Fruit fly (Drosophila melanogaster): ENCODE data around the gene 140up.

dm6 chr3R:14100962-14101361 lies 24.4 kb downstream of the 140up start:
- no peak for TF ChIP-seq OdsH (GFP tag; optimal IDR thresholded peaks at IDR 0.05)
- no peak for TF ChIP-seq Hnf4 (GFP tag; optimal IDR thresholded peaks at IDR 0.05)
- TF ChIP-seq psq (GFP tag; optimal IDR thresholded peaks at IDR 0.05), result no peak
- TF ChIP-seq dmrt93B (GFP tag; optimal IDR thresholded peaks at IDR 0.05), result no peak
- TF ChIP-seq Sp1 (GFP tag; optimal IDR thresholded peaks at IDR 0.05), result no peak
- TF ChIP-seq Hr83 (GFP tag; optimal IDR thresholded peaks at IDR 0.05; ENCODE audit: poor library complexity, severe bottlenecking), result no peak
- TF ChIP-seq Mio (GFP tag; optimal IDR thresholded peaks at IDR 0.05), result no peak
- no peak for TF ChIP-seq Dfd (GFP tag; optimal IDR thresholded peaks at IDR 0.05)
- no peak for TF ChIP-seq Vsx2 (GFP tag; optimal IDR thresholded peaks at IDR 0.05; ENCODE audit: partially characterized antibody)
- TF ChIP-seq h (GFP tag; optimal IDR thresholded peaks at IDR 0.05), result no peak

Measured in whole organism, wandering third instar larva.